Worm (Caenorhabditis elegans) whole organism, midembryonic: Measurements from ENCODE around the gene B0228.9.

Source experiments
- med-1 ChIP-seq: sonication (generic microtip); optimal IDR thresholded peaks from 2 replicates; lab custom pipeline; 2017; ENCODE audit warnings: missing genetic modification characterization, mild to moderate bottlenecking, missing compliant biosample characterization, antibody characterized with exemption, missing genetic modification reagents; ENCODE audit not compliant: insufficient read depth
- ref-1 ChIP-seq: fragments of 200-800 bp; sonication (Bioruptor generic); conservative IDR thresholded peaks from 2 replicates; pipeline ENCODE4 v1.3.6; 2022; ENCODE audit warnings: missing genetic modification reagents, missing genetic modification characterization, missing compliant biosample characterization

ce11 chrII:7776232-7776631 lies 12.8 kb upstream of the B0228.9 start:
- no peak for TF ChIP-seq med-1 (GFP tag; lab: Kevin White, UChicago)
- TF ChIP-seq ref-1 (GFP tag; lab: Robert Waterston, UW): no peak
